Worm (Caenorhabditis elegans): ENCODE measurements around the gene C15F1.5.

Gene C15F1.5

ce11 chrII:6928416-6928815 is 42.0 kb downstream of the C15F1.5 start, which contains the start of gene flcn-1 (continued):
- TF ChIP-seq C34B4.2 (tag; optimal IDR thresholded peaks at IDR 0.05) (no peak), rnt-1 (tag; optimal IDR thresholded peaks at IDR 0.05) (peak; percentile 40), mab-9 (GFP tag; IDR thresholded peaks at IDR 0.05) (no peak), fkh-4 (tag; optimal IDR thresholded peaks at IDR 0.05; ENCODE audit: borderline replicate concordance) (no peak), elt-2 (tag; optimal IDR thresholded peaks at IDR 0.05) (peak; percentile 41), ets-5 (GFP tag; IDR thresholded peaks at IDR 0.05) (no peak), nhr-237 (tag; optimal IDR thresholded peaks at IDR 0.05) (no peak), skn-1 (tag; optimal IDR thresholded peaks at IDR 0.05) (no peak), nhr-28 (tag; optimal IDR thresholded peaks at IDR 0.05) (no peak), ceh-90 (tag; optimal IDR thresholded peaks at IDR 0.05) (no peak), ceh-63 (GFP tag; optimal IDR thresholded peaks at IDR 0.05) (no peak), sox-4 (tag; optimal IDR thresholded peaks at IDR 0.05) (peak; percentile 17), zag-1 (tag; optimal IDR thresholded peaks at IDR 0.05) (no peak), efl-3 (GFP tag; optimal IDR thresholded peaks at IDR 0.05) (no peak), snpc-4 (tag; optimal IDR thresholded peaks at IDR 0.05) (peak; percentile 15), alr-1 (tag; optimal IDR thresholded peaks at IDR 0.05; ENCODE audit: borderline replicate concordance) (no peak), nhr-47 (tag; optimal IDR thresholded peaks at IDR 0.05) (peak; percentile 67), C04F5.9 (tag; optimal IDR thresholded peaks at IDR 0.05) (peak; percentile 68), sup-37 (GFP tag; optimal IDR thresholded peaks at IDR 0.05) (no peak), pag-3 (tag; optimal IDR thresholded peaks at IDR 0.05; ENCODE audit: borderline replicate concordance, insufficient read depth) (no peak), aha-1 (tag; optimal IDR thresholded peaks at IDR 0.05) (no peak), nhr-19 (GFP tag; conservative IDR thresholded peaks at IDR 0.05) (peak; percentile 42), pax-3 (tag; optimal IDR thresholded peaks at IDR 0.05) (no peak), ceh-8 (GFP tag; optimal IDR thresholded peaks at IDR 0.05) (no peak), lin-14 (GFP tag; optimal IDR thresholded peaks at IDR 0.05) (peak; percentile 85), fkh-8 (tag; optimal IDR thresholded peaks at IDR 0.05) (peak; percentile 81), egl-13 (tag; optimal IDR thresholded peaks at IDR 0.05) (peak; percentile 50), egl-27 (tag; optimal IDR thresholded peaks at IDR 0.05) (no peak), mdl-1 (tag; optimal IDR thresholded peaks at IDR 0.05) (no peak), irx-1 (tag; optimal IDR thresholded peaks at IDR 0.05) (peak; percentile 34), lin-13 (GFP tag; optimal IDR thresholded peaks at IDR 0.05) (peak; percentile 29), mef-2 (tag; optimal IDR thresholded peaks at IDR 0.05) (no peak), ces-1 (GFP tag; optimal IDR thresholded peaks at IDR 0.05) (no peak), tbx-2 (tag; optimal IDR thresholded peaks at IDR 0.05) (peak; percentile 40), lin-39 (tag; optimal IDR thresholded peaks at IDR 0.05) (peak; percentile 6), xbp-1 (tag; optimal IDR thresholded peaks at IDR 0.05) (peak; percentile 49), ceh-82 (tag; optimal IDR thresholded peaks at IDR 0.05) (peak in 1 of 3 experiments; percentile 10), hpl-2 (GFP tag; optimal IDR thresholded peaks at IDR 0.05) (no peak), nhr-76 (tag; optimal IDR thresholded peaks at IDR 0.05) (no peak), nhr-20 (tag; optimal IDR thresholded peaks at IDR 0.05) (peak; percentile 64), jun-1 (tag; optimal IDR thresholded peaks at IDR 0.05) (no peak), grh-1 (GFP tag; IDR thresholded peaks at IDR 0.05) (no peak), blmp-1 (tag; optimal IDR thresholded peaks at IDR 0.05) (peak; percentile 23), unc-30 (tag; optimal IDR thresholded peaks at IDR 0.05) (no peak), hlh-4 (tag; optimal IDR thresholded peaks at IDR 0.05) (peak; percentile 45), fkh-10 (GFP tag; optimal IDR thresholded peaks at IDR 0.05) (no peak), snu-23 (GFP tag; optimal IDR thresholded peaks at IDR 0.05) (peak; percentile 74), fos-1 (tag; optimal IDR thresholded peaks at IDR 0.05) (peak; percentile 15), ztf-11 (tag; optimal IDR thresholded peaks at IDR 0.05) (no peak), hlh-17 (GFP tag; optimal IDR thresholded peaks at IDR 0.05; ENCODE audit: borderline replicate concordance) (no peak), nhr-11 (tag; optimal IDR thresholded peaks at IDR 0.05) (no peak), lsy-2 (tag; optimal IDR thresholded peaks at IDR 0.05) (peak; percentile 35 to 67), aly-2 (tag; optimal IDR thresholded peaks at IDR 0.05) (no peak)

Data from whole organism, L1 larva.